Worm (Caenorhabditis elegans) whole organism, L1 larva: ENCODE data around the gene K03B4.6.
A peak's percentile ranks its signal among the peaks of the same experiment; 100 is the strongest.

Experiments used
- C04F5.9 ChIP-seq: sonication (generic microtip); optimal IDR thresholded peaks from 2 replicates; lab custom pipeline; 2016; ENCODE audit warnings: missing genetic modification characterization, missing compliant biosample characterization
- C34B4.2 ChIP-seq: sonication (generic microtip); optimal IDR thresholded peaks from 2 replicates; lab custom pipeline; 2017; ENCODE audit warnings: mild to moderate bottlenecking, missing genetic modification characterization, missing compliant biosample characterization
- ceh-82 ChIP-seq, 3 experiments: fragments of 150-350 bp in 1 of 3; sonication (generic microtip) in 2 of 3; optimal IDR thresholded peaks; 2 replicates each; lab custom pipeline; 2014 to 2017; ENCODE audit warnings: missing biosample characterization in 3 of 3, missing genetic modification characterization in 3 of 3
- ceh-90 ChIP-seq: sonication (generic microtip); optimal IDR thresholded peaks from 2 replicates; lab custom pipeline; 2016; ENCODE audit warnings: missing genetic modification characterization, missing compliant biosample characterization
- ces-1 ChIP-seq: fragments of 150-350 bp; optimal IDR thresholded peaks from 2 replicates; lab custom pipeline; 2014; ENCODE audit warnings: missing biosample characterization, missing genetic modification reagents, missing genetic modification characterization
- dpl-1 ChIP-seq, 3 experiments: fragments of 150-350 bp in 2 of 3; sonication (generic microtip) in 1 of 3; optimal IDR thresholded peaks; 2 replicates each; lab custom pipeline; 2014 to 2017; ENCODE audit warnings: missing biosample characterization in 3 of 3, missing genetic modification characterization in 3 of 3, missing genetic modification reagents in 3 of 3
- dsc-1 ChIP-seq: sonication (generic microtip); optimal IDR thresholded peaks from 2 replicates; lab custom pipeline; 2016; ENCODE audit warnings: mild to moderate bottlenecking, missing genetic modification characterization, missing compliant biosample characterization
- egl-13 ChIP-seq: sonication (generic microtip); optimal IDR thresholded peaks from 2 replicates; lab custom pipeline; 2016; ENCODE audit warnings: missing genotype, missing genetic modification reagents, missing genetic modification characterization, missing compliant biosample characterization
- elt-2 ChIP-seq: sonication (generic microtip); optimal IDR thresholded peaks from 2 replicates; lab custom pipeline; 2016; ENCODE audit warnings: missing genetic modification characterization, mild to moderate bottlenecking, inconsistent platforms, missing compliant biosample characterization, missing genetic modification reagents
- fkh-4 ChIP-seq: sonication (generic microtip); optimal IDR thresholded peaks from 2 replicates; lab custom pipeline; 2016; ENCODE audit warnings: missing compliant biosample characterization, missing genetic modification characterization, borderline replicate concordance
- fkh-8 ChIP-seq: sonication (generic microtip); optimal IDR thresholded peaks from 2 replicates; lab custom pipeline; 2016; ENCODE audit warnings: mild to moderate bottlenecking, missing genetic modification characterization, missing compliant biosample characterization
- fos-1 ChIP-seq: fragments of 150-350 bp; optimal IDR thresholded peaks from 2 replicates; lab custom pipeline; 2014; ENCODE audit warnings: missing biosample characterization, missing genetic modification characterization
- jun-1 ChIP-seq: fragments of 150-350 bp; optimal IDR thresholded peaks from 2 replicates; lab custom pipeline; 2014; ENCODE audit warnings: missing biosample characterization, missing genetic modification reagents, missing genetic modification characterization
- lin-14 ChIP-seq: fragments of 200-800 bp; sonication (Bioruptor generic); optimal IDR thresholded peaks from 2 replicates; lab custom pipeline; 2018; ENCODE audit warnings: mild to moderate bottlenecking, missing genetic modification characterization, moderate library complexity, missing compliant biosample characterization
- lin-35 ChIP-seq, 2 experiments: fragments of 150-350 bp; optimal IDR thresholded peaks; 2 replicates each; lab custom pipeline; 2014; ENCODE audit warnings: missing biosample characterization in 2 of 2, missing genetic modification characterization in 2 of 2, missing genetic modification reagents in 2 of 2
- lin-39 ChIP-seq: fragments of 150-350 bp; optimal IDR thresholded peaks from 2 replicates; lab custom pipeline; 2014; ENCODE audit warnings: missing biosample characterization, missing genetic modification reagents, missing genetic modification characterization
- lsy-2 ChIP-seq, 2 experiments: fragments of 150-350 bp; optimal IDR thresholded peaks; 2 replicates each; lab custom pipeline; 2014; ENCODE audit warnings: missing biosample characterization in 2 of 2, missing genetic modification characterization in 2 of 2
- mab-9 ChIP-seq: fragments of 200-800 bp; sonication (Bioruptor generic); IDR thresholded peaks from 2 replicates; pipeline ENCODE4 v1.3.6; 2022; ENCODE audit warnings: missing genetic modification reagents, missing genetic modification characterization, missing compliant biosample characterization
- mdl-1 ChIP-seq, 2 experiments: fragments of 150-350 bp; optimal IDR thresholded peaks; 2 replicates each; lab custom pipeline; 2014 to 2017; ENCODE audit warnings: missing biosample characterization in 2 of 2, missing genetic modification characterization in 2 of 2, inconsistent platforms in 1 of 2
- nhr-12 ChIP-seq: sonication (generic microtip); optimal IDR thresholded peaks from 2 replicates; lab custom pipeline; 2017; ENCODE audit warnings: missing biosample characterization, missing genetic modification characterization
- nhr-20 ChIP-seq: sonication (generic microtip); optimal IDR thresholded peaks from 2 replicates; lab custom pipeline; 2016; ENCODE audit warnings: mild to moderate bottlenecking, missing genetic modification characterization, missing compliant biosample characterization
- nhr-28 ChIP-seq: fragments of 150-350 bp; optimal IDR thresholded peaks from 2 replicates; lab custom pipeline; 2014; ENCODE audit warnings: missing biosample characterization, missing genetic modification characterization
- nhr-47 ChIP-seq: sonication (generic microtip); optimal IDR thresholded peaks from 2 replicates; lab custom pipeline; 2016; ENCODE audit warnings: mild to moderate bottlenecking, missing genetic modification characterization, moderate library complexity, missing compliant biosample characterization
- nhr-77 ChIP-seq: fragments of 150-350 bp; optimal IDR thresholded peaks from 2 replicates; lab custom pipeline; 2014; ENCODE audit warnings: missing biosample characterization, missing genetic modification characterization
- nhr-84 ChIP-seq: sonication (generic microtip); optimal IDR thresholded peaks from 2 replicates; lab custom pipeline; 2017; ENCODE audit warnings: missing biosample characterization, missing genetic modification characterization
- nhr-85 ChIP-seq: sonication (generic microtip); peaks from one replicate; lab custom pipeline; 2016; ENCODE audit warnings: missing genetic modification characterization, inconsistent platforms, missing compliant biosample characterization
- nhr-90 ChIP-seq: sonication (generic microtip); optimal IDR thresholded peaks from 2 replicates; lab custom pipeline; 2016; ENCODE audit warnings: mild to moderate bottlenecking, missing genetic modification characterization, missing compliant biosample characterization; ENCODE audit not compliant: poor library complexity
- pax-3 ChIP-seq: fragments of 200-800 bp; sonication (Bioruptor generic); optimal IDR thresholded peaks from 2 replicates; lab custom pipeline; 2018; ENCODE audit warnings: mild to moderate bottlenecking, missing genetic modification characterization, moderate library complexity, missing compliant biosample characterization
- pqm-1 ChIP-seq: sonication (generic microtip); optimal IDR thresholded peaks from 3 replicates; lab custom pipeline; 2017; ENCODE audit warnings: missing biosample characterization, missing genetic modification characterization
- skn-1 ChIP-seq: fragments of 150-350 bp; optimal IDR thresholded peaks from 2 replicates; lab custom pipeline; 2014; ENCODE audit warnings: missing biosample characterization, missing genetic modification characterization
- snpc-4 ChIP-seq: fragments of 150-350 bp; optimal IDR thresholded peaks from 2 replicates; lab custom pipeline; 2014; ENCODE audit warnings: missing biosample characterization, missing genetic modification characterization
- swsn-7 ChIP-seq: sonication (generic microtip); optimal IDR thresholded peaks from 2 replicates; lab custom pipeline; 2016; ENCODE audit warnings: missing genetic modification characterization, missing compliant biosample characterization
- unc-30 ChIP-seq: sonication (generic microtip); optimal IDR thresholded peaks from 2 replicates; lab custom pipeline; 2017; ENCODE audit warnings: missing biosample characterization, missing genetic modification characterization
- unc-62 ChIP-seq: fragments of 150-350 bp; optimal IDR thresholded peaks from 2 replicates; lab custom pipeline; 2014; ENCODE audit warnings: missing biosample characterization, missing genetic modification reagents, missing genetic modification characterization
- unc-98 ChIP-seq: fragments of 200-800 bp; sonication (Bioruptor generic); IDR thresholded peaks from 2 replicates; pipeline ENCODE4 v1.3.6; 2022; ENCODE audit warnings: missing genetic modification characterization, missing compliant biosample characterization
- zag-1 ChIP-seq: fragments of 150-350 bp; optimal IDR thresholded peaks from 2 replicates; lab custom pipeline; 2014; ENCODE audit warnings: missing biosample characterization, missing genetic modification characterization

K03B4.6 gene

DNA sequence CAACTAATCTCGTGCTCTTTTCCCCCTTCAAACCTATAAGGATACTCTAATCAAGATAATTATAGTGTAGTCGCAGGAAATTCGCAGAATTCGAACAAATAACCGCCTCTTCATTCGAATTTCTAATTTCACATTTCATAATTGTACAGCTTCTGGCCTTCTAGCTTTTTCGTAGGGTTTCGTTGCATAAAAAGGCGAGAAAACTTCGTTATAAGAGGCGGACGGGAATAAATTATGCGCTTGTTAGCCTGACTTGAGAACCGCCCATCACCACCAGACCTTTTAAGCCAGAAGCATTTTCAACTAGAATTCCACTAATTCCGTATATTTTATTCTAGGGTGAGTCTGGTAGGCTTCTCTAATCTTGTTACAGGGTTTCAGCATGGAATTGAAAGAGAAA, 5.7 kb upstream of the K03B4.6 start, which contains the start of gene K03B4.4:
K03B4.4 (plus strand) TSS at position 301 of the 400 bp plus-strand sequence.
- TF ChIP-seq fkh-8 (peak; percentile 15), pax-3 (tag; lab: Kevin White, UChicago) (peak; percentile 39), dsc-1 (tag; lab: Kevin White, UChicago) (peak; percentile 27), lin-39 (no peak), lin-14 (no peak)

DNA sequence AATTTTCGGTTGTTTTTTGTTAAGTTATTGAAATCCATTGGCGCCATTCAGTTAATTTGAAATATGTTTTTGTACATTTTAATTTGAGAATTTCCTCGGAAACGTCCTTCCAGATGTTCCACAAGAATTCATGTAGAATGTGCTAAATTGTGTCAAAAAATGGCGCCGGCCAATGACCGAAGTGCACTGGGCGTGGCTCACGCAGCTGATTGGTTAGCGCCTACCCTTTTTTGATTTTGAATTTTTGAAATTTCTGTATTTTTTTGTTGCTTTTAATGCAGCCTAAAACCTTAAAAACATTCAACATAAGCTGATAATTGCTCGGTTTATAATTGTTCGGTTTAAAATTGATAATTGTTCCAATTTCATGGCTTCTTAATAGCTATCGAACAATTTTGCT, 820 bp upstream of the K03B4.6 start:
- no peak for TF ChIP-seq swsn-7 (tag; lab: Kevin White, UChicago)
- TF ChIP-seq lsy-2 (tag; optimal IDR thresholded peaks at IDR 0.05; lab: Kevin White, UChicago), result no peak
- no peak for TF ChIP-seq nhr-84 (tag; lab: Kevin White, UChicago)
- TF ChIP-seq nhr-12 (tag; lab: Kevin White, UChicago), result no peak
- no peak for TF ChIP-seq skn-1 (tag; lab: Kevin White, UChicago)
- TF ChIP-seq nhr-85 (tag; lab: Kevin White, UChicago), result no peak
- no peak for TF ChIP-seq unc-30 (tag; lab: Kevin White, UChicago)
- TF ChIP-seq mab-9 (GFP tag; lab: Robert Waterston, UW), result no peak

DNA sequence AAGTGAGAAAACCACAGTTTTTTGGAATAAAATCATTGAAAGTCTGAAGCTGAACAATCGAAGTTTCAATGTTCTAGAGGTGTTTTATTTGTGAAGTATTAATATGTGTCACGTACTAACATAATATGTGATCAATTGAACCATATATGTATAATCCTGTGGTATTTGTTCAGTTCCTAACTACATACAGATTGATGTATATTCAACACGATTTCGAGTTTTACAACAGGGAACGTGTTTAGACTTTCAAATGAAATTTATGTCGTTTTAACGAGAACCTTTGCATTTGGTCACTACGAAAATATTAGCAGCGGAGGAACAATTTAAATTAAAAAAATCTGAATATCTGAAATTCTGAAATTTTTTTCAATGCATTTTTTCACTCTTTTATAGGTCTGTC, 1.5 kb downstream of the K03B4.6 start, which contains the start of gene K03B4.8:
K03B4.8 (minus strand) TSS at position 101 of the 400 bp plus-strand sequence.
- TF ChIP-seq nhr-77 (tag; lab: Kevin White, UChicago), result no peak
- no peak for TF ChIP-seq C04F5.9 (tag; lab: Kevin White, UChicago)
- TF ChIP-seq nhr-84 (tag; lab: Kevin White, UChicago), result no peak
- TF ChIP-seq unc-62 (GFP tag; lab: Kevin White, UChicago), result no peak
- TF ChIP-seq nhr-20 (tag; lab: Kevin White, UChicago), result no peak
- no peak for TF ChIP-seq nhr-47
- no peak for TF ChIP-seq ceh-90 (tag; lab: Kevin White, UChicago)
- no peak for TF ChIP-seq nhr-90 (tag; lab: Kevin White, UChicago)
- no peak for TF ChIP-seq ceh-82 (tag; optimal IDR thresholded peaks at IDR 0.05; lab: Kevin White, UChicago)
- no peak for TF ChIP-seq fos-1 (tag; lab: Kevin White, UChicago)
- TF ChIP-seq fkh-4 (tag; lab: Kevin White, UChicago), result no peak
- no peak for TF ChIP-seq ces-1
- TF ChIP-seq, all 84 proteins: peak for 0

DNA sequence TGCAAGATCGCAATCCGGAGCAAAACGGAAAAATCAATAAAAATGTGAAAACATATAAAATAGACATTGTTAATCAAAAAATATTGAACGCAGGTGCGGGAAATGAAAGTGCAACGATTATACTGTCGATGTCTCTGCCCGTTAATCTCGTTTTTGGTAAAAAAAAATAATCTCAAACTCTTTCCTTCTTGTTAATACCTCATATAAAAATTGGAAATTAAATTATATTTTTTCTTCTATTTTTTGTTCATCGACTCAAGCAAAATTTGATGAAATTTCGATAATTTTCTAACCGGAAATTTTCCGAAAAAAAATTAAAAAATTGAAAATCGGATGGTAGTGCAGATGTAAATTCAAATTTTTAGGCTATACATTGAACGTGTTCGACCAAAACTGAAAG, 3.5 kb downstream of the K03B4.6 start, which contains the start of gene K03B4.9:
K03B4.9 (minus strand) TSS at position 101 of the 400 bp plus-strand sequence.
- TF ChIP-seq unc-98, result no peak
- no peak for TF ChIP-seq ceh-82 (tag; optimal IDR thresholded peaks at IDR 0.05; lab: Kevin White, UChicago)
- no peak for TF ChIP-seq lin-35 (GFP tag; optimal IDR thresholded peaks at IDR 0.05; lab: Kevin White, UChicago)
- TF ChIP-seq unc-30 (tag; lab: Kevin White, UChicago), result no peak
- no peak for TF ChIP-seq pqm-1 (tag; lab: Kevin White, UChicago)
- TF ChIP-seq nhr-85 (tag; lab: Kevin White, UChicago), result no peak
- TF ChIP-seq fkh-8, result no peak
- no peak for TF ChIP-seq C04F5.9 (tag; lab: Kevin White, UChicago)
- no peak for TF ChIP-seq nhr-28 (tag; lab: Kevin White, UChicago)

DNA sequence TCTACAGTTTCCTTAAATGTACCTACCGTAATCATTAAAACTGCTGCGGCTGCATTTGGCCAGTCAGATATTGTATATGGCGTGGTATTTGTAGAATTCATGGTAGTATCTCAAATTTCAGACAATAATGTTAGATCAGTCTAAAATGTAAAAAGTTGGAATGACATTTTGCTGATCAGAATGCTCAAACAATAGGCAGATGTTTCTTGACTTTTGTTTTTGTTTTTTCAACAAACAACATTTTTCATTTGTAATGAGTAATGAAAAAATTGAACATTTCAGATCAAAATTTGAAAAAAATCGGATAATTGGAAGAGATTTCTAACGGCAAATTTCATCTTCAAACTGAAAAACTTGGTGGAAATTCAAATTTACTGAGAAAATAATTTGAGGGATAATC, 7.4 kb downstream of the K03B4.6 start, which contains the start of gene srx-77:
srx-77 (minus strand) TSS at position 101 of the 400 bp plus-strand sequence.
- TF ChIP-seq elt-2 (tag; lab: Kevin White, UChicago) (no peak), ceh-90 (tag; lab: Kevin White, UChicago) (no peak), snpc-4 (tag; lab: Kevin White, UChicago) (no peak), ceh-82 (tag; optimal IDR thresholded peaks at IDR 0.05; lab: Kevin White, UChicago) (no peak), C34B4.2 (tag; lab: Kevin White, UChicago) (no peak), fkh-8 (no peak)

DNA sequence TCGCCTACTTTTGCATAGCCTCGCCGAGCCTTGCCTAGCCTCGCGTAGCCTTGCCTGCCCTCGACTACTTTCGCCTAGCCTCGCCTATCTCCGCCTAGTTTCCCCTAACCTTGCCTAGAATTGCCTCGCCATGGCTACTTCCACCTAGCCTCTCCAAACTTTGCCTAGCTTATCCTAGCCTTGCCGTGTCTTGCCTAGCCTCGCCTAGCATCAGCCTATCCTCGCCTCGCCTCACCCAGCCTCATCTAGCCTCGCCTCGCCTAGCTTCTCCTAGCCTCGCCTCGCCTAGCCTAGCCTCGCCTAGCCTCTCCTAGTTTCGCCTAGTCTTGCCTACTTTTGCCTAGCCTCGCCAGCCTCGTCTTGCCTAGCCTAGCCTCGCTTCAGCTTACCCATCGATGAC, 8.9 kb downstream of the K03B4.6 start:
- no peak for TF ChIP-seq mdl-1 (tag; optimal IDR thresholded peaks at IDR 0.05; lab: Kevin White, UChicago)
- TF ChIP-seq fkh-8, result no peak
- TF ChIP-seq egl-13, result no peak
- no peak for TF ChIP-seq ceh-82 (tag; optimal IDR thresholded peaks at IDR 0.05; lab: Kevin White, UChicago)
- no peak for TF ChIP-seq zag-1 (tag; lab: Kevin White, UChicago)
- TF ChIP-seq nhr-20 (tag; lab: Kevin White, UChicago), result no peak
- no peak for TF ChIP-seq dpl-1 (GFP tag; optimal IDR thresholded peaks at IDR 0.05; lab: Kevin White, UChicago)
- no peak for TF ChIP-seq skn-1 (tag; lab: Kevin White, UChicago)
- no peak for TF ChIP-seq jun-1
